Fruit fly (Drosophila melanogaster): Measurements from ENCODE around the gene CG18549.

Gene CG18549

dm6 chr3R:12433764-12434163, 15.3 kb upstream of the CG18549 start, which contains the start of the genes Aos1 and Srlp (continued):
- TF ChIP-seq Atf3 (GFP tag; optimal IDR thresholded peaks at IDR 0.05), result no peak
- no peak for TF ChIP-seq yki (optimal IDR thresholded peaks at IDR 0.05)
- TF ChIP-seq Xrp1 (GFP tag; IDR thresholded peaks at IDR 0.05), result peak; percentile 31; the same call in 1 of the 2 replicates
- TF ChIP-seq kay (GFP tag; optimal IDR thresholded peaks at IDR 0.05), result no peak
- TF ChIP-seq lov (optimal IDR thresholded peaks at IDR 0.05), result no peak
- TF ChIP-seq lov (GFP tag; IDR thresholded peaks at IDR 0.05), result no peak
- peak; percentile 58 for TF ChIP-seq CG9215 (GFP tag; IDR thresholded peaks at IDR 0.05)
- no peak for TF ChIP-seq her (GFP tag; optimal IDR thresholded peaks at IDR 0.05)
- TF ChIP-seq tio (GFP tag; optimal IDR thresholded peaks at IDR 0.05), result no peak
- no peak for TF ChIP-seq CG4282 (GFP tag; optimal IDR thresholded peaks at IDR 0.05)
- peak; percentile 3 for TF ChIP-seq CG17912 (GFP tag; optimal IDR thresholded peaks at IDR 0.05)
- TF ChIP-seq CG4328 (GFP tag; optimal IDR thresholded peaks at IDR 0.05), result peak; percentile 12
- no peak for TF ChIP-seq hth (optimal IDR thresholded peaks at IDR 0.05)
- TF ChIP-seq Sry-β (GFP tag; optimal IDR thresholded peaks at IDR 0.05), result peak; percentile 98
- no peak for TF ChIP-seq CG14050 (GFP tag; IDR thresholded peaks at IDR 0.05)
- peak; percentile 51 for TF ChIP-seq CG9437 (GFP tag; optimal IDR thresholded peaks at IDR 0.05)
- no peak for TF ChIP-seq B-H1 (GFP tag; IDR thresholded peaks at IDR 0.05)
- no peak for TF ChIP-seq CG32767 (GFP tag; IDR thresholded peaks at IDR 0.05)
- TF ChIP-seq CG5245 (GFP tag; optimal IDR thresholded peaks at IDR 0.05), result peak; percentile 63
- no peak for TF ChIP-seq tll (GFP tag; optimal IDR thresholded peaks at IDR 0.05)
- TF ChIP-seq CoRest (tag; optimal IDR thresholded peaks at IDR 0.05), result peak; percentile 83
- no peak for TF ChIP-seq danr (GFP tag; IDR thresholded peaks at IDR 0.05)
- peak; percentile 47 for TF ChIP-seq tin (GFP tag; optimal IDR thresholded peaks at IDR 0.05)
- TF ChIP-seq nerfin-2 (GFP tag; IDR thresholded peaks at IDR 0.05; ENCODE audit: partially characterized antibody), result no peak
- peak; percentile 21 for TF ChIP-seq CG17186 (GFP tag; optimal IDR thresholded peaks at IDR 0.05)
- TF ChIP-seq Bgb (GFP tag; IDR thresholded peaks at IDR 0.05; ENCODE audit: partially characterized antibody), result no peak
- peak; percentile 24 for TF ChIP-seq CG9727 (GFP tag; optimal IDR thresholded peaks at IDR 0.05)
- 0 out of 4 replicates have a peak, but pooled peaks have one; percentile 51 for TF ChIP-seq Dll (GFP tag; IDR thresholded peaks at IDR 0.05; ENCODE audit: partially characterized antibody)
- TF ChIP-seq Max (GFP tag; optimal IDR thresholded peaks at IDR 0.05), result peak; percentile 56
- peak; percentile 57 for TF ChIP-seq pzg (GFP tag; optimal IDR thresholded peaks at IDR 0.05)
- no peak for TF ChIP-seq Dip3 (GFP tag; optimal IDR thresholded peaks at IDR 0.05)
- TF ChIP-seq E2f2 (GFP tag; IDR thresholded peaks at IDR 0.05), result peak; percentile 69
- TF ChIP-seq trh (GFP tag; optimal IDR thresholded peaks at IDR 0.05), result no peak
- TF ChIP-seq slp2 (GFP tag; optimal IDR thresholded peaks at IDR 0.05), result no peak
- TF ChIP-seq CG1233 (GFP tag; optimal IDR thresholded peaks at IDR 0.05), result peak; percentile 45
- TF ChIP-seq Hr3 (GFP tag; optimal IDR thresholded peaks at IDR 0.05), result peak; percentile 66
- TF ChIP-seq ERR (GFP tag; optimal IDR thresholded peaks at IDR 0.05), result no peak
- no peak for TF ChIP-seq cg (GFP tag; optimal IDR thresholded peaks at IDR 0.05)
- no peak for TF ChIP-seq CG7745 (tag; optimal IDR thresholded peaks at IDR 0.05)
- peak; percentile 51 for TF ChIP-seq dmrt11E (tag; optimal IDR thresholded peaks at IDR 0.05)
- no peak for TF ChIP-seq Trl (optimal IDR thresholded peaks at IDR 0.05)
- no peak for TF ChIP-seq Trl (GFP tag; optimal IDR thresholded peaks at IDR 0.05)
- TF ChIP-seq Usf (GFP tag; optimal IDR thresholded peaks at IDR 0.05), result peak; percentile 9
- no peak for TF ChIP-seq vfl (GFP tag; optimal IDR thresholded peaks at IDR 0.05)
- no peak for TF ChIP-seq Gsc (GFP tag; IDR thresholded peaks at IDR 0.05)
- TF ChIP-seq Hr78 (GFP tag; optimal IDR thresholded peaks at IDR 0.05), result no peak
- TF ChIP-seq corto (GFP tag; optimal IDR thresholded peaks at IDR 0.05), result no peak
- TF ChIP-seq CG9817 (tag; optimal IDR thresholded peaks at IDR 0.05), result peak; percentile 69
- TF ChIP-seq trem (tag; optimal IDR thresholded peaks at IDR 0.05), result peak; percentile 99
- 0 out of 2 replicates have a peak, but pooled peaks have one; percentile 20 for TF ChIP-seq CG14667 (GFP tag; IDR thresholded peaks at IDR 0.05)
- TF ChIP-seq CG32532 (GFP tag; IDR thresholded peaks at IDR 0.05), result peak; percentile 47; the same call in 1 of the 2 replicates
- TF ChIP-seq wek (GFP tag; optimal IDR thresholded peaks at IDR 0.05), result no peak

All from whole organism, embryonic.